Fruit fly (Drosophila melanogaster) whole organism, prepupa: ENCODE data around the gene Elba2.

Experiments used
- Blimp-1 ChIP-seq: fragments of 200-800 bp; sonication (Bioruptor generic); optimal IDR thresholded peaks from 3 replicates; lab custom pipeline; 2017; ENCODE audit warnings: missing biosample characterization, missing genetic modification characterization, mild to moderate bottlenecking, moderate library complexity, missing genetic modification reagents
- CG11294 ChIP-seq: fragments of 200-800 bp; sonication (Bioruptor generic); IDR thresholded peaks from 2 replicates; pipeline ENCODE4 v1.3.6; 2022; ENCODE audit warnings: missing biosample characterization, missing genetic modification characterization
- CG15336 ChIP-seq: fragments of 200-800 bp; sonication (Bioruptor generic); IDR thresholded peaks from 2 replicates; pipeline ENCODE4 v1.3.6; 2022; ENCODE audit warnings: missing biosample characterization, missing genetic modification characterization
- CG16779 ChIP-seq: fragments of 200-800 bp; sonication (Bioruptor generic); optimal IDR thresholded peaks from 3 replicates; lab custom pipeline; 2017; ENCODE audit warnings: missing biosample characterization, mild to moderate bottlenecking, missing genetic modification characterization
- CG6808 ChIP-seq: fragments of 200-800 bp; sonication (Bioruptor generic); optimal IDR thresholded peaks from 3 replicates; lab custom pipeline; 2017; ENCODE audit warnings: missing biosample characterization, missing genetic modification characterization, mild to moderate bottlenecking, moderate library complexity, missing genetic modification reagents
- CG8119 ChIP-seq: fragments of 200-800 bp; sonication (Bioruptor generic); IDR thresholded peaks from 3 replicates; pipeline ENCODE4 v1.3.6; 2022; ENCODE audit warnings: missing biosample characterization, missing genetic modification characterization
- Eip93F ChIP-seq: fragments of 200-800 bp; sonication (Bioruptor generic); optimal IDR thresholded peaks from 2 replicates; lab custom pipeline; 2016; ENCODE audit warnings: missing biosample characterization, mild to moderate bottlenecking, missing genetic modification characterization
- Ets96B ChIP-seq: fragments of 200-800 bp; optimal IDR thresholded peaks from 2 replicates; lab custom pipeline; 2019; ENCODE audit warnings: missing biosample characterization, mild to moderate bottlenecking, missing genetic modification characterization, moderate library complexity
- Gug ChIP-seq: fragments of 200-800 bp; sonication (Bioruptor generic); IDR thresholded peaks from 2 replicates; pipeline ENCODE4 v1.3.6; 2022; ENCODE audit warnings: missing biosample characterization, missing genetic modification characterization
- Lpt ChIP-seq: fragments of 200-800 bp; sonication (Bioruptor generic); optimal IDR thresholded peaks from 3 replicates; lab custom pipeline; 2016; ENCODE audit warnings: missing biosample characterization, missing genetic modification characterization
- OdsH ChIP-seq: fragments of 200-800 bp; sonication (Bioruptor generic); optimal IDR thresholded peaks from 3 replicates; lab custom pipeline; 2016; ENCODE audit warnings: missing biosample characterization, missing genetic modification characterization
- dsx ChIP-seq: fragments of 200-800 bp; optimal IDR thresholded peaks from 3 replicates; lab custom pipeline; 2019; ENCODE audit warnings: missing biosample characterization, mild to moderate bottlenecking, missing genetic modification characterization, moderate library complexity; ENCODE audit not compliant: poor library complexity, severe bottlenecking
- spab ChIP-seq: fragments of 200-800 bp; sonication (Bioruptor generic); optimal IDR thresholded peaks from 2 replicates; lab custom pipeline; 2017; ENCODE audit warnings: missing biosample characterization, mild to moderate bottlenecking, missing genetic modification characterization, missing genetic modification reagents
- vri ChIP-seq: fragments of 200-800 bp; sonication (Bioruptor generic); optimal IDR thresholded peaks from 3 replicates; lab custom pipeline; 2016; ENCODE audit warnings: missing biosample characterization, mild to moderate bottlenecking, missing genetic modification characterization

- no peak for TF ChIP-seq CG8119
- TF ChIP-seq CG15336 (GFP tag; lab: Robert Waterston, UW), result no peak
- no peak for TF ChIP-seq CG6808 (GFP tag; lab: Kevin White, UChicago)
- no peak for TF ChIP-seq CG16779 (tag; lab: Kevin White, UChicago)
- no peak for TF ChIP-seq CG11294 (GFP tag; lab: Robert Waterston, UW)
- no peak for TF ChIP-seq Eip93F (GFP tag; lab: Kevin White, UChicago)
- no peak for TF ChIP-seq OdsH (GFP tag; lab: Kevin White, UChicago)
- TF ChIP-seq Gug (GFP tag; lab: Robert Waterston, UW), result no peak
- TF ChIP-seq vri, result no peak
- no peak for TF ChIP-seq spab (GFP tag; lab: Kevin White, UChicago)
- TF ChIP-seq dsx, result no peak
- TF ChIP-seq Blimp-1 (GFP tag; lab: Kevin White, UChicago), result no peak
- TF ChIP-seq Ets96B (tag; lab: Kevin White, UChicago), result no peak
- TF ChIP-seq Lpt (GFP tag; lab: Kevin White, UChicago), result no peak
Observed at dm6 chr2L:2591569-2591968, 14.1 kb downstream of the Elba2 start, which contains the start of gene CG15394.
